Fruit fly (Drosophila melanogaster): ENCODE results near the gene Mco3.
A peak's percentile ranks its signal among the peaks of the same experiment; 100 is the strongest.

Mco3 gene

dm6 chr3R:25906722-25907121 is 9.4 kb downstream of the Mco3 start, which contains the start of gene kumpel:
Gene kumpel, plus strand, starts transcription at chr3R:25907022.
- TF ChIP-seq sv (GFP tag; optimal IDR thresholded peaks at IDR 0.05) (no peak), brk (GFP tag; optimal IDR thresholded peaks at IDR 0.05) (no peak), pan (optimal IDR thresholded peaks at IDR 0.05) (no peak), dsf (GFP tag; optimal IDR thresholded peaks at IDR 0.05; ENCODE audit: borderline replicate concordance) (no peak), Abd-B (GFP tag; optimal IDR thresholded peaks at IDR 0.05) (no peak), CrebA (GFP tag; optimal IDR thresholded peaks at IDR 0.05; ENCODE audit: borderline replicate concordance) (no peak), tai (GFP tag; optimal IDR thresholded peaks at IDR 0.05) (no peak), Jra (GFP tag; optimal IDR thresholded peaks at IDR 0.05) (no peak), HLH106 (tag; optimal IDR thresholded peaks at IDR 0.05) (no peak), Mio (GFP tag; optimal IDR thresholded peaks at IDR 0.05) (no peak), dmrt93B (GFP tag; optimal IDR thresholded peaks at IDR 0.05) (no peak), jim (GFP tag; optimal IDR thresholded peaks at IDR 0.05) (no peak), Sp1 (GFP tag; optimal IDR thresholded peaks at IDR 0.05) (no peak), Dif (GFP tag; optimal IDR thresholded peaks at IDR 0.05; ENCODE audit: partially characterized antibody) (no peak), usp (GFP tag; optimal IDR thresholded peaks at IDR 0.05) (no peak), OdsH (GFP tag; optimal IDR thresholded peaks at IDR 0.05) (no peak)

dm6 chr3R:25919912-25920311 is 22.6 kb downstream of the Mco3 start:
- no peak for TF ChIP-seq dmrt93B (GFP tag; optimal IDR thresholded peaks at IDR 0.05)
- no peak for TF ChIP-seq CG9705 (GFP tag; optimal IDR thresholded peaks at IDR 0.05)
- no peak for TF ChIP-seq HLH106 (tag; optimal IDR thresholded peaks at IDR 0.05)
- TF ChIP-seq Abd-B (GFP tag; optimal IDR thresholded peaks at IDR 0.05), result no peak
- TF ChIP-seq Rel (GFP tag; optimal IDR thresholded peaks at IDR 0.05), result no peak
- TF ChIP-seq Rel (tag; optimal IDR thresholded peaks at IDR 0.05), result no peak
- TF ChIP-seq jim (GFP tag; optimal IDR thresholded peaks at IDR 0.05), result no peak
- no peak for TF ChIP-seq Dfd (GFP tag; optimal IDR thresholded peaks at IDR 0.05)
- no peak for TF ChIP-seq sv (GFP tag; optimal IDR thresholded peaks at IDR 0.05)
- TF ChIP-seq br (GFP tag; optimal IDR thresholded peaks at IDR 0.05), result no peak
- no peak for TF ChIP-seq sage (GFP tag; optimal IDR thresholded peaks at IDR 0.05)
- no peak for TF ChIP-seq Hr83 (GFP tag; optimal IDR thresholded peaks at IDR 0.05; ENCODE audit: poor library complexity, severe bottlenecking)
- TF ChIP-seq CG32264 (GFP tag; optimal IDR thresholded peaks at IDR 0.05), result no peak
- TF ChIP-seq tai (GFP tag; optimal IDR thresholded peaks at IDR 0.05), result no peak
- no peak for TF ChIP-seq dsf (GFP tag; optimal IDR thresholded peaks at IDR 0.05; ENCODE audit: borderline replicate concordance)
- no peak for TF ChIP-seq GATAd (GFP tag; optimal IDR thresholded peaks at IDR 0.05)
- no peak for TF ChIP-seq CrebA (GFP tag; optimal IDR thresholded peaks at IDR 0.05; ENCODE audit: borderline replicate concordance)
- TF ChIP-seq pan (optimal IDR thresholded peaks at IDR 0.05), result no peak
- TF ChIP-seq usp (GFP tag; optimal IDR thresholded peaks at IDR 0.05), result no peak
- TF ChIP-seq rgr (GFP tag; optimal IDR thresholded peaks at IDR 0.05), result no peak

- TF ChIP-seq sv (GFP tag; optimal IDR thresholded peaks at IDR 0.05) (no peak), fru (GFP tag; optimal IDR thresholded peaks at IDR 0.05) (no peak), dsf (GFP tag; optimal IDR thresholded peaks at IDR 0.05; ENCODE audit: borderline replicate concordance) (no peak), CrebA (GFP tag; optimal IDR thresholded peaks at IDR 0.05; ENCODE audit: borderline replicate concordance) (no peak), Dfd (GFP tag; optimal IDR thresholded peaks at IDR 0.05) (no peak), HLH106 (tag; optimal IDR thresholded peaks at IDR 0.05) (no peak), N (GFP tag; optimal IDR thresholded peaks at IDR 0.05) (no peak), CG32264 (GFP tag; optimal IDR thresholded peaks at IDR 0.05) (no peak), Dif (GFP tag; optimal IDR thresholded peaks at IDR 0.05; ENCODE audit: partially characterized antibody) (no peak), tai (GFP tag; optimal IDR thresholded peaks at IDR 0.05) (no peak), Jra (GFP tag; optimal IDR thresholded peaks at IDR 0.05) (no peak), jim (GFP tag; optimal IDR thresholded peaks at IDR 0.05) (no peak), ey (GFP tag; optimal IDR thresholded peaks at IDR 0.05) (no peak), woc (GFP tag; optimal IDR thresholded peaks at IDR 0.05) (no peak), h (GFP tag; optimal IDR thresholded peaks at IDR 0.05) (no peak), dmrt93B (GFP tag; optimal IDR thresholded peaks at IDR 0.05) (no peak), Rel (GFP tag; optimal IDR thresholded peaks at IDR 0.05) (no peak), Rel (tag; optimal IDR thresholded peaks at IDR 0.05) (no peak), OdsH (GFP tag; optimal IDR thresholded peaks at IDR 0.05) (no peak), foxo (GFP tag; optimal IDR thresholded peaks at IDR 0.05) (no peak)
These were observed 25.3 kb downstream of the Mco3 start, which contains the start of gene CG14546 for dm6 chr3R:25922534-25922933. Gene CG14546, minus strand, starts transcription at chr3R:25922634.

dm6 chr3R:25941310-25941709 is 44.0 kb downstream of the Mco3 start:
- TF ChIP-seq CG32264 (GFP tag; optimal IDR thresholded peaks at IDR 0.05), result no peak
- TF ChIP-seq Dfd (GFP tag; optimal IDR thresholded peaks at IDR 0.05), result peak; percentile 54
- no peak for TF ChIP-seq fru (GFP tag; optimal IDR thresholded peaks at IDR 0.05)

Data from whole organism, wandering third instar larva.